Worm (Caenorhabditis elegans) whole organism, L2 larva: ENCODE results near the gene F55C10.4.

Experiments
- C34F6.9 ChIP-seq: fragments of 150-350 bp; optimal IDR thresholded peaks from 2 replicates; lab custom pipeline; 2014; ENCODE audit warnings: missing biosample characterization, missing genetic modification characterization
- F13H6.1 ChIP-seq: sonication (generic microtip); optimal IDR thresholded peaks from 2 replicates; lab custom pipeline; 2016; ENCODE audit warnings: missing genetic modification characterization, missing compliant biosample characterization
- R02D3.7 ChIP-seq: fragments of 150-350 bp; optimal IDR thresholded peaks from 2 replicates; lab custom pipeline; 2014; ENCODE audit warnings: missing biosample characterization, missing genetic modification characterization
- alr-1 ChIP-seq: fragments of 150-350 bp; optimal IDR thresholded peaks from 2 replicates; lab custom pipeline; 2014; ENCODE audit warnings: missing biosample characterization, missing genetic modification characterization
- aly-2 ChIP-seq: fragments of 150-350 bp; optimal IDR thresholded peaks from 2 replicates; lab custom pipeline; 2014; ENCODE audit warnings: missing biosample characterization, missing genetic modification characterization
- ama-1 ChIP-seq: fragments of 150-350 bp; optimal IDR thresholded peaks from 2 replicates; lab custom pipeline; 2018; ENCODE audit warnings: inconsistent platforms
- ceh-16 ChIP-seq: fragments of 150-350 bp; optimal IDR thresholded peaks from 2 replicates; lab custom pipeline; 2014; ENCODE audit warnings: missing biosample characterization, missing genetic modification characterization
- ceh-82 ChIP-seq: fragments of 150-350 bp; optimal IDR thresholded peaks from 2 replicates; lab custom pipeline; 2014; ENCODE audit warnings: missing biosample characterization, missing genetic modification characterization
- crh-2 ChIP-seq: sonication (generic microtip); optimal IDR thresholded peaks from 2 replicates; lab custom pipeline; 2017; ENCODE audit warnings: missing biosample characterization, missing genetic modification characterization
- dmd-4 ChIP-seq: sonication (generic microtip); optimal IDR thresholded peaks from 2 replicates; lab custom pipeline; 2017; ENCODE audit warnings: missing biosample characterization, missing genetic modification characterization
- egl-27 ChIP-seq: sonication (generic microtip); optimal IDR thresholded peaks from 3 replicates; lab custom pipeline; 2017; ENCODE audit warnings: missing biosample characterization, missing genetic modification reagents, missing genetic modification characterization
- elt-1 ChIP-seq: fragments of 150-350 bp; optimal IDR thresholded peaks from 2 replicates; lab custom pipeline; 2014; ENCODE audit warnings: missing biosample characterization, missing genetic modification characterization
- fos-1 ChIP-seq: fragments of 150-350 bp; optimal IDR thresholded peaks from 2 replicates; lab custom pipeline; 2014; ENCODE audit warnings: missing biosample characterization, missing genetic modification characterization
- gmeb-1 ChIP-seq: fragments of 150-350 bp; optimal IDR thresholded peaks from 2 replicates; lab custom pipeline; 2014; ENCODE audit warnings: missing biosample characterization, missing genetic modification characterization
- lin-11 ChIP-seq: fragments of 150-350 bp; sonication (generic microtip); optimal IDR thresholded peaks from 2 replicates; lab custom pipeline; 2014; ENCODE audit warnings: missing biosample characterization, missing genetic modification characterization, inconsistent platforms, mixed read lengths
- lin-13 ChIP-seq: fragments of 150-350 bp; optimal IDR thresholded peaks from 2 replicates; lab custom pipeline; 2014; ENCODE audit warnings: missing biosample characterization, missing genetic modification reagents, missing genetic modification characterization
- lin-39 ChIP-seq: fragments of 150-350 bp; optimal IDR thresholded peaks from 2 replicates; lab custom pipeline; 2014; ENCODE audit warnings: missing biosample characterization, missing genetic modification reagents, missing genetic modification characterization
- lsy-2 ChIP-seq, 2 experiments: fragments of 150-350 bp in 1 of 2; sonication (generic microtip) in 1 of 2; optimal IDR thresholded peaks; 2 replicates each; lab custom pipeline; 2014 to 2017; ENCODE audit warnings: missing biosample characterization in 2 of 2, missing genetic modification characterization in 2 of 2
- mab-5 ChIP-seq: fragments of 150-350 bp; optimal IDR thresholded peaks from 2 replicates; lab custom pipeline; 2014; ENCODE audit warnings: missing biosample characterization, missing genetic modification characterization
- mbf-1 ChIP-seq: sonication (generic microtip); optimal IDR thresholded peaks from 2 replicates; lab custom pipeline; 2017; ENCODE audit warnings: missing biosample characterization, missing genetic modification characterization
- nhr-11 ChIP-seq: fragments of 150-350 bp; optimal IDR thresholded peaks from 2 replicates; lab custom pipeline; 2014; ENCODE audit warnings: missing biosample characterization, missing genetic modification characterization
- nhr-12 ChIP-seq: fragments of 150-350 bp; optimal IDR thresholded peaks from 2 replicates; lab custom pipeline; 2014; ENCODE audit warnings: missing biosample characterization, missing genetic modification characterization
- nhr-129 ChIP-seq: fragments of 150-350 bp; optimal IDR thresholded peaks from 2 replicates; lab custom pipeline; 2014; ENCODE audit warnings: missing biosample characterization, missing genetic modification characterization
- nhr-21 ChIP-seq: fragments of 150-350 bp; optimal IDR thresholded peaks from 2 replicates; lab custom pipeline; 2014; ENCODE audit warnings: missing biosample characterization, missing genetic modification characterization
- nhr-23 ChIP-seq: fragments of 150-350 bp; optimal IDR thresholded peaks from 2 replicates; lab custom pipeline; 2014; ENCODE audit warnings: missing biosample characterization, missing genetic modification reagents, missing genetic modification characterization
- nhr-237 ChIP-seq: fragments of 150-350 bp; optimal IDR thresholded peaks from 2 replicates; lab custom pipeline; 2014; ENCODE audit warnings: missing biosample characterization, missing genetic modification characterization
- nhr-25 ChIP-seq: fragments of 150-350 bp; sonication (generic microtip); optimal IDR thresholded peaks from 3 replicates; lab custom pipeline; 2014; ENCODE audit warnings: missing biosample characterization, missing genetic modification characterization
- nhr-6 ChIP-seq: fragments of 150-350 bp; optimal IDR thresholded peaks from 2 replicates; lab custom pipeline; 2014; ENCODE audit warnings: missing biosample characterization, missing genetic modification characterization
- nhr-77 ChIP-seq: fragments of 150-350 bp; optimal IDR thresholded peaks from 2 replicates; lab custom pipeline; 2014; ENCODE audit warnings: missing biosample characterization, missing genetic modification characterization
- sem-4 ChIP-seq: fragments of 150-350 bp; optimal IDR thresholded peaks from 2 replicates; lab custom pipeline; 2014; ENCODE audit warnings: missing biosample characterization, missing genetic modification reagents, missing genetic modification characterization
- skn-1 ChIP-seq: sonication (generic microtip); optimal IDR thresholded peaks from 2 replicates; lab custom pipeline; 2017; ENCODE audit warnings: missing biosample characterization, missing genetic modification characterization
- sma-3 ChIP-seq: sonication (generic microtip); optimal IDR thresholded peaks from 2 replicates; lab custom pipeline; 2016; ENCODE audit warnings: missing genetic modification reagents, missing genetic modification characterization, missing compliant biosample characterization
- sma-9 ChIP-seq, 2 experiments: fragments of 150-350 bp in 1 of 2; sonication (generic microtip) in 1 of 2; optimal IDR thresholded peaks; 2 replicates each; lab custom pipeline; 2014 to 2016; ENCODE audit warnings: missing genetic modification characterization in 2 of 2, mild to moderate bottlenecking in 1 of 2, missing biosample characterization in 1 of 2, missing compliant biosample characterization in 1 of 2, missing genetic modification reagents in 1 of 2, moderate library complexity in 1 of 2
- snpc-4 ChIP-seq: fragments of 150-350 bp; optimal IDR thresholded peaks from 2 replicates; lab custom pipeline; 2014; ENCODE audit warnings: missing biosample characterization, missing genetic modification characterization
- unc-39 ChIP-seq: fragments of 150-350 bp; optimal IDR thresholded peaks from 2 replicates; lab custom pipeline; 2014; ENCODE audit warnings: missing biosample characterization, missing genetic modification characterization
- unc-55 ChIP-seq: fragments of 150-350 bp; sonication (generic microtip); optimal IDR thresholded peaks from 3 replicates; lab custom pipeline; 2014; ENCODE audit warnings: missing biosample characterization, missing genetic modification reagents, missing genetic modification characterization
- unc-62 ChIP-seq: fragments of 150-350 bp; optimal IDR thresholded peaks from 2 replicates; lab custom pipeline; 2014; ENCODE audit warnings: missing biosample characterization, missing genetic modification reagents, missing genetic modification characterization
- zag-1 ChIP-seq: fragments of 150-350 bp; optimal IDR thresholded peaks from 2 replicates; lab custom pipeline; 2014; ENCODE audit warnings: missing biosample characterization, missing genetic modification characterization
- ztf-1 ChIP-seq: fragments of 200-800 bp; sonication (Bioruptor generic); conservative IDR thresholded peaks from 2 replicates; pipeline ENCODE4 v1.3.6; 2022; ENCODE audit warnings: missing genetic modification characterization, missing compliant biosample characterization
- ztf-11 ChIP-seq: sonication (generic microtip); optimal IDR thresholded peaks from 2 replicates; lab custom pipeline; 2017; ENCODE audit warnings: missing biosample characterization, missing genetic modification characterization

Gene F55C10.4

ce11 chrV:11386428-11386827 is at the start of gene F55C10.4:
Gene F55C10.4, plus strand, starts transcription at chrV:11386728.
- TF ChIP-seq ztf-1, result no peak
- no peak for TF ChIP-seq lin-11
- no peak for TF ChIP-seq ztf-11 (tag; lab: Kevin White, UChicago)
- TF ChIP-seq unc-62 (GFP tag; lab: Kevin White, UChicago), result no peak
- no peak for TF ChIP-seq alr-1
- no peak for TF ChIP-seq ceh-16 (tag; lab: Kevin White, UChicago)
- no peak for TF ChIP-seq nhr-11 (tag; lab: Kevin White, UChicago)
- TF ChIP-seq crh-2 (tag; lab: Kevin White, UChicago), result no peak
- TF ChIP-seq ama-1, result no peak
- no peak for TF ChIP-seq nhr-25 (tag; lab: Kevin White, UChicago)
- no peak for TF ChIP-seq ceh-82 (tag; lab: Kevin White, UChicago)
- no peak for TF ChIP-seq R02D3.7
- no peak for TF ChIP-seq nhr-12 (tag; lab: Kevin White, UChicago)
- no peak for TF ChIP-seq nhr-237 (tag; lab: Kevin White, UChicago)
- no peak for TF ChIP-seq unc-39 (tag; lab: Kevin White, UChicago)
- TF ChIP-seq gmeb-1, result no peak
- no peak for TF ChIP-seq dmd-4 (tag; lab: Kevin White, UChicago)
- no peak for TF ChIP-seq aly-2 (tag; lab: Kevin White, UChicago)
- TF ChIP-seq egl-27 (tag; lab: Kevin White, UChicago), result no peak
- TF ChIP-seq mab-5, result no peak
- TF ChIP-seq, all 48 proteins: peak for 0

DNA sequence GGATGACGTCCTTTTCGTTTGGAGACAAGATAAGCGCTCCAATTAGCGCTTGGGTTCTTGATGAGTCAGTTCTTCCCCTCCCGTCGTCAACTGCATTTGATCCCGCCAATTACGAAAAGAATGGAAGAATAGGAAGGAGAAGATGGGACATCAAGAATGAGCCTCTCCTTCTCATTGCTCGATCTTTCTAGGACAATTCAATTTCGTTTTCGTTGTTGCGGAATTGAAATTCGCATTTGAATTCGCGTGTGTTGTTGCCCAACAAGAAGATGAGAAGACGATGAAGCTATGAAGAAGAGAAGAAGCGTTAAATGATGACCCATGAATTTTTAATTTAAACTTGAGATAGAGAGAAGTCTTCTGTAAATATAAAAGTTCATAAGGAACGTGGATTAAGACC is 49.7 kb upstream of the F55C10.4 start:
- TF ChIP-seq nhr-11 (tag; lab: Kevin White, UChicago), result no peak
- TF ChIP-seq lsy-2 (tag; optimal IDR thresholded peaks at IDR 0.05; lab: Kevin White, UChicago), result no peak
- TF ChIP-seq nhr-129, result no peak
- TF ChIP-seq lin-39, result no peak
- TF ChIP-seq unc-62 (GFP tag; lab: Kevin White, UChicago), result no peak
- TF ChIP-seq elt-1 (tag; lab: Kevin White, UChicago), result no peak
- TF ChIP-seq nhr-6 (tag; lab: Kevin White, UChicago), result no peak
- TF ChIP-seq R02D3.7, result no peak
- no peak for TF ChIP-seq fos-1
- TF ChIP-seq mbf-1 (tag; lab: Kevin White, UChicago), result no peak
- TF ChIP-seq lin-11, result no peak
- no peak for TF ChIP-seq sma-3 (GFP tag; lab: Kevin White, UChicago)
- no peak for TF ChIP-seq zag-1 (tag; lab: Kevin White, UChicago)
- TF ChIP-seq dmd-4 (tag; lab: Kevin White, UChicago), result no peak
- no peak for TF ChIP-seq nhr-77

- TF ChIP-seq nhr-77 (no peak), zag-1 (tag; lab: Kevin White, UChicago) (peak; percentile 26), F13H6.1 (tag; lab: Kevin White, UChicago) (peak; percentile 28), fos-1 (no peak), unc-39 (tag; lab: Kevin White, UChicago) (no peak), lin-13 (GFP tag; lab: Kevin White, UChicago) (no peak), C34F6.9 (tag; lab: Kevin White, UChicago) (peak; percentile 1), lsy-2 (tag; optimal IDR thresholded peaks at IDR 0.05; lab: Kevin White, UChicago) (no peak), nhr-23 (tag; lab: Kevin White, UChicago) (no peak), snpc-4 (tag; lab: Kevin White, UChicago) (no peak)
Observed at ce11 chrV:11341130-11341675, 45.3 kb upstream of the F55C10.4 start.

ce11 chrV:11341913-11342312 is 44.6 kb upstream of the F55C10.4 start, which contains the start of gene T02E9.5:
Gene T02E9.5, plus strand, starts transcription at chrV:11342233.
- TF ChIP-seq alr-1 (no peak), lsy-2 (tag; optimal IDR thresholded peaks at IDR 0.05; lab: Kevin White, UChicago) (no peak), nhr-77 (no peak), lin-39 (no peak), mab-5 (no peak), nhr-237 (tag; lab: Kevin White, UChicago) (no peak), crh-2 (tag; lab: Kevin White, UChicago) (no peak), zag-1 (tag; lab: Kevin White, UChicago) (no peak), sma-3 (GFP tag; lab: Kevin White, UChicago) (no peak), aly-2 (tag; lab: Kevin White, UChicago) (no peak), ceh-16 (tag; lab: Kevin White, UChicago) (no peak), nhr-12 (tag; lab: Kevin White, UChicago) (no peak), elt-1 (tag; lab: Kevin White, UChicago) (no peak)

DNA sequence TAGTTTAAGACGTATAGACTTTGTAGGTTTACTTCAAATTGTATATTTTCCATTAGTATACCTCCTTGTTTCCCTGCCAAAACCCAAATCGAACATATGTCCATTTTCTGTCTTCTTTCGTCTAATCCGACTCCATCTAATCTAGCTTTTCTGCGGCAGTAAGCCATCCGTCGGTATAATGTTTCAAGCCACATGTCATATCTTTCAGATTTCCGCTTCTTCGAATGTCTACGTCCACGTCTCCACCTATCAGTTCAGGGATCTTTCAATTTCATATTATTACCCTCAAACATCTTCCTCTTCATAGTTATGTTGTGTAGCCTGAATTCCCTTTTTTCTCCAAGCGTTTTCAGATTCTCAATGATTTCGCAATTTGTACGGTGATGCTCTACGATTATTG is 42.4 kb upstream of the F55C10.4 start:
- TF ChIP-seq F13H6.1 (tag; lab: Kevin White, UChicago) (no peak), nhr-23 (tag; lab: Kevin White, UChicago) (no peak), mab-5 (no peak), lin-13 (GFP tag; lab: Kevin White, UChicago) (no peak), unc-55 (GFP tag; lab: Kevin White, UChicago) (no peak), sma-9 (GFP tag; optimal IDR thresholded peaks at IDR 0.05; lab: Kevin White, UChicago) (no peak), sma-9 (tag; optimal IDR thresholded peaks at IDR 0.05; lab: Kevin White, UChicago) (no peak), sma-3 (GFP tag; lab: Kevin White, UChicago) (no peak), nhr-11 (tag; lab: Kevin White, UChicago) (no peak), nhr-21 (tag; lab: Kevin White, UChicago) (no peak), sem-4 (no peak), gmeb-1 (no peak), nhr-6 (tag; lab: Kevin White, UChicago) (no peak), egl-27 (tag; lab: Kevin White, UChicago) (no peak), skn-1 (no peak)
- TF ChIP-seq, all 48 proteins: peak for 0
